Fruit fly (Drosophila melanogaster) whole organism, embryonic: ENCODE results near the gene Bcat.
A peak's percentile ranks its signal among the peaks of the same experiment; 100 is the strongest.

ENCODE experiments used
- Adf1 ChIP-seq: fragments of 200-800 bp; sonication (Bioruptor generic); IDR thresholded peaks from 2 replicates; pipeline ENCODE4 v1.3.6; 2022; ENCODE audit warnings: missing biosample characterization, missing genetic modification characterization
- B-H2 ChIP-seq: fragments of 200-800 bp; sonication (Bioruptor generic); optimal IDR thresholded peaks from 2 replicates; lab custom pipeline; 2018; ENCODE audit warnings: missing biosample characterization, mild to moderate bottlenecking, missing genetic modification characterization
- CG10267 ChIP-seq: fragments of 200-800 bp; sonication (Bioruptor generic); optimal IDR thresholded peaks from 2 replicates; lab custom pipeline; 2018; ENCODE audit warnings: missing biosample characterization, mild to moderate bottlenecking, missing genetic modification characterization, moderate library complexity
- CG10366 ChIP-seq: fragments of 200-800 bp; sonication (Bioruptor generic); IDR thresholded peaks from 2 replicates; pipeline ENCODE4 v1.3.6; 2022; ENCODE audit warnings: missing biosample characterization, missing genetic modification characterization
- CG10462 ChIP-seq: fragments of 200-800 bp; sonication (Bioruptor generic); optimal IDR thresholded peaks from 2 replicates; lab custom pipeline; 2016; ENCODE audit warnings: missing biosample characterization, missing genetic modification characterization
- CG10654 ChIP-seq: fragments of 200-800 bp; sonication (Bioruptor generic); optimal IDR thresholded peaks from 2 replicates; lab custom pipeline; 2016; ENCODE audit warnings: missing biosample characterization, missing genetic modification characterization
- CG11695 ChIP-seq: fragments of 200-800 bp; sonication (Bioruptor generic); IDR thresholded peaks from 3 replicates; pipeline ENCODE4 v1.3.6; 2022; ENCODE audit warnings: missing biosample characterization, missing genetic modification characterization
- CG12942 ChIP-seq: fragments of 200-800 bp; sonication (Bioruptor generic); optimal IDR thresholded peaks from 3 replicates; lab custom pipeline; 2016; ENCODE audit warnings: missing biosample characterization, missing genetic modification characterization
- CG13775 ChIP-seq: fragments of 200-800 bp; sonication (Bioruptor generic); optimal IDR thresholded peaks from 3 replicates; lab custom pipeline; 2017; ENCODE audit warnings: missing biosample characterization, mild to moderate bottlenecking, missing genetic modification characterization
- CG14860 ChIP-seq: fragments of 200-800 bp; sonication (Bioruptor generic); IDR thresholded peaks from 3 replicates; pipeline ENCODE4 v1.3.6; 2022; ENCODE audit warnings: missing biosample characterization, missing genetic modification characterization; ENCODE audit not compliant: partially characterized antibody
- CG15011 ChIP-seq: fragments of 200-800 bp; sonication (Bioruptor generic); optimal IDR thresholded peaks from 3 replicates; lab custom pipeline; 2018; ENCODE audit warnings: missing biosample characterization, mild to moderate bottlenecking, missing genetic modification characterization
- CG16815 ChIP-seq: fragments of 200-800 bp; sonication (Bioruptor generic); optimal IDR thresholded peaks from 3 replicates; lab custom pipeline; 2017; ENCODE audit warnings: missing biosample characterization, mild to moderate bottlenecking, missing genetic modification characterization
- CG18011 ChIP-seq: fragments of 200-800 bp; sonication (Bioruptor generic); optimal IDR thresholded peaks from 2 replicates; lab custom pipeline; 2017; ENCODE audit warnings: missing biosample characterization, missing genetic modification characterization, mild to moderate bottlenecking, moderate library complexity, missing genotype
- CG2199 ChIP-seq: fragments of 200-800 bp; sonication (Bioruptor generic); IDR thresholded peaks from 3 replicates; pipeline ENCODE4 v1.3.6; 2022; ENCODE audit warnings: missing biosample characterization, missing genetic modification characterization
- CG31224 ChIP-seq: fragments of 200-800 bp; sonication (Bioruptor generic); IDR thresholded peaks from 2 replicates; pipeline ENCODE4 v1.3.6; 2022; ENCODE audit warnings: missing biosample characterization, missing genetic modification characterization
- CG31441 ChIP-seq: fragments of 200-800 bp; sonication (Bioruptor generic); IDR thresholded peaks from 2 replicates; pipeline ENCODE4 v1.3.6; 2022; ENCODE audit warnings: missing biosample characterization, missing genetic modification characterization
- CG5180 ChIP-seq: fragments of 200-800 bp; sonication (Bioruptor generic); optimal IDR thresholded peaks from 3 replicates; lab custom pipeline; 2017; ENCODE audit warnings: missing biosample characterization, missing genetic modification characterization, mild to moderate bottlenecking, moderate library complexity, missing genetic modification reagents
- CG6791 ChIP-seq: fragments of 200-800 bp; sonication (Bioruptor generic); IDR thresholded peaks from 3 replicates; pipeline ENCODE4 v1.3.6; 2022; ENCODE audit warnings: missing biosample characterization, missing genetic modification characterization; ENCODE audit not compliant: partially characterized antibody
- CG7928 ChIP-seq: fragments of 200-800 bp; sonication (Bioruptor generic); optimal IDR thresholded peaks from 2 replicates; lab custom pipeline; 2017; ENCODE audit warnings: missing biosample characterization, mild to moderate bottlenecking, missing genetic modification characterization
- CHES-1-like ChIP-seq: fragments of 200-800 bp; sonication (Bioruptor generic); optimal IDR thresholded peaks from 2 replicates; lab custom pipeline; 2016; ENCODE audit warnings: missing biosample characterization, missing genetic modification characterization
- Dek ChIP-seq: fragments of 200-800 bp; sonication (Bioruptor generic); optimal IDR thresholded peaks from 3 replicates; lab custom pipeline; 2019; ENCODE audit warnings: missing biosample characterization, mild to moderate bottlenecking, missing genetic modification characterization, moderate library complexity
- Elba2 ChIP-seq: fragments of 200-800 bp; sonication (Bioruptor generic); optimal IDR thresholded peaks from 3 replicates; lab custom pipeline; 2016; ENCODE audit warnings: missing biosample characterization, missing genetic modification characterization
- Hand ChIP-seq: fragments of 200-800 bp; sonication (Bioruptor generic); optimal IDR thresholded peaks from 2 replicates; lab custom pipeline; 2017; ENCODE audit warnings: mild to moderate bottlenecking, missing biosample characterization, missing genetic modification reagents, missing genetic modification characterization
- Hsf ChIP-seq: fragments of 200-800 bp; sonication (Bioruptor generic); optimal IDR thresholded peaks from 3 replicates; lab custom pipeline; 2016; ENCODE audit warnings: missing biosample characterization, missing genetic modification characterization
- MBD-R2 ChIP-seq: fragments of 200-800 bp; sonication (Bioruptor generic); IDR thresholded peaks from 2 replicates; pipeline ENCODE4 v1.3.6; 2022; ENCODE audit warnings: missing biosample characterization, missing genetic modification characterization
- Mrtf ChIP-seq: fragments of 200-800 bp; sonication (Bioruptor generic); IDR thresholded peaks from 3 replicates; pipeline ENCODE4 v1.3.6; 2022; ENCODE audit warnings: missing biosample characterization, missing genetic modification characterization
- Myb ChIP-seq: fragments of 200-800 bp; sonication (Bioruptor generic); optimal IDR thresholded peaks from 2 replicates; lab custom pipeline; 2016; ENCODE audit warnings: missing biosample characterization, missing genetic modification characterization
- NK7.1 ChIP-seq: fragments of 200-800 bp; sonication (Bioruptor generic); optimal IDR thresholded peaks from 3 replicates; lab custom pipeline; 2016; ENCODE audit warnings: missing biosample characterization, missing genetic modification characterization
- Nf-YC ChIP-seq: fragments of 200-800 bp; optimal IDR thresholded peaks from 3 replicates; lab custom pipeline; 2019; ENCODE audit warnings: missing biosample characterization, mild to moderate bottlenecking, missing genetic modification characterization, moderate library complexity
- Ptx1 ChIP-seq: fragments of 200-800 bp; sonication (Bioruptor generic); IDR thresholded peaks from 2 replicates; pipeline ENCODE4 v1.3.6; 2022; ENCODE audit warnings: missing biosample characterization, missing genetic modification characterization
- Spps ChIP-seq: fragments of 200-800 bp; sonication (Bioruptor generic); optimal IDR thresholded peaks from 2 replicates; lab custom pipeline; 2018; ENCODE audit warnings: missing biosample characterization, mild to moderate bottlenecking, missing genetic modification characterization
- Sry-δ ChIP-seq: fragments of 200-800 bp; sonication (Bioruptor generic); optimal IDR thresholded peaks from 2 replicates; lab custom pipeline; 2016; ENCODE audit warnings: missing biosample characterization, missing genetic modification characterization
- Xbp1 ChIP-seq: fragments of 200-800 bp; sonication (Bioruptor generic); optimal IDR thresholded peaks from 3 replicates; lab custom pipeline; 2016; ENCODE audit warnings: missing biosample characterization, mild to moderate bottlenecking, missing genetic modification characterization
- ara ChIP-seq: fragments of 200-800 bp; sonication (Bioruptor generic); IDR thresholded peaks from 2 replicates; pipeline ENCODE4 v1.3.6; 2022; ENCODE audit warnings: missing biosample characterization, missing genetic modification characterization
- ash1 ChIP-seq: fragments of 200-800 bp; sonication (Bioruptor generic); optimal IDR thresholded peaks from 2 replicates; lab custom pipeline; 2018; ENCODE audit warnings: missing biosample characterization, mild to moderate bottlenecking, missing genetic modification characterization
- cas ChIP-seq: fragments of 200-800 bp; sonication (Bioruptor generic); IDR thresholded peaks from 2 replicates; pipeline ENCODE4 v1.3.6; 2022; ENCODE audit warnings: missing biosample characterization, missing genetic modification characterization
- cwo ChIP-seq: fragments of 200-800 bp; sonication (Bioruptor generic); optimal IDR thresholded peaks from 3 replicates; lab custom pipeline; 2017; ENCODE audit warnings: missing biosample characterization, missing genetic modification characterization, mild to moderate bottlenecking, moderate library complexity, missing genetic modification reagents
- dm ChIP-seq: fragments of 200-800 bp; sonication (Bioruptor generic); optimal IDR thresholded peaks from 3 replicates; lab custom pipeline; 2016; ENCODE audit warnings: missing biosample characterization, missing genetic modification characterization
- esg ChIP-seq: fragments of 200-800 bp; sonication (Bioruptor generic); conservative IDR thresholded peaks from 2 replicates; pipeline ENCODE4 v1.3.6; 2022; ENCODE audit warnings: missing biosample characterization, missing genetic modification characterization
- fu2 ChIP-seq: fragments of 200-800 bp; sonication (Bioruptor generic); optimal IDR thresholded peaks from 2 replicates; lab custom pipeline; 2016; ENCODE audit warnings: missing biosample characterization, missing genetic modification characterization
- gsb ChIP-seq: fragments of 200-800 bp; sonication (Bioruptor generic); IDR thresholded peaks from 2 replicates; pipeline ENCODE4 v1.3.6; 2022; ENCODE audit warnings: missing biosample characterization, missing genetic modification characterization
- ken ChIP-seq: fragments of 200-800 bp; sonication (Bioruptor generic); IDR thresholded peaks from 3 replicates; pipeline ENCODE4 v1.3.6; 2022; ENCODE audit warnings: missing biosample characterization, missing genetic modification characterization
- lilli ChIP-seq: fragments of 200-800 bp; sonication (Bioruptor generic); optimal IDR thresholded peaks from 3 replicates; lab custom pipeline; 2016; ENCODE audit warnings: missing biosample characterization, missing genetic modification characterization
- nerfin-2 ChIP-seq: fragments of 200-800 bp; sonication (Bioruptor generic); IDR thresholded peaks from 2 replicates; pipeline ENCODE4 v1.3.6; 2022; ENCODE audit warnings: missing biosample characterization, missing genetic modification characterization; ENCODE audit not compliant: partially characterized antibody
- pnt ChIP-seq: fragments of 200-800 bp; sonication (Bioruptor generic); optimal IDR thresholded peaks from 3 replicates; lab custom pipeline; 2016; ENCODE audit warnings: missing biosample characterization, missing genetic modification characterization
- slp2 ChIP-seq: fragments of 200-800 bp; sonication (Bioruptor generic); optimal IDR thresholded peaks from 2 replicates; lab custom pipeline; 2016; ENCODE audit warnings: missing biosample characterization, missing genetic modification characterization
- vfl ChIP-seq: fragments of 200-800 bp; sonication (Bioruptor generic); optimal IDR thresholded peaks from 2 replicates; lab custom pipeline; 2016; ENCODE audit warnings: missing biosample characterization, missing genetic modification characterization
- wek ChIP-seq: fragments of 200-800 bp; sonication (Bioruptor generic); optimal IDR thresholded peaks from 3 replicates; lab custom pipeline; 2018; ENCODE audit warnings: missing biosample characterization, mild to moderate bottlenecking, missing genetic modification characterization, moderate library complexity
- wor ChIP-seq: fragments of 200-800 bp; sonication (Bioruptor generic); IDR thresholded peaks from 2 replicates; pipeline ENCODE4 v1.3.6; 2022; ENCODE audit warnings: missing biosample characterization, missing genetic modification characterization

Bcat gene

dm6 chrX:13373239-13374153 lies 23.2 kb upstream of the Bcat start (continued):
- peak; percentile 56; the same call in 1 of the 3 replicates for TF ChIP-seq Mrtf (GFP tag; lab: Robert Waterston, UW)
- TF ChIP-seq MBD-R2 (GFP tag; lab: Robert Waterston, UW): peak; percentile 70; the same call in 1 of the 2 replicates
- peak; percentile 68 for TF ChIP-seq Hsf (GFP tag; lab: Kevin White, UChicago)
- peak; percentile 73 for TF ChIP-seq Nf-YC (tag; lab: Kevin White, UChicago)
- no peak for TF ChIP-seq CG14860 (GFP tag; lab: Robert Waterston, UW)
- TF ChIP-seq lilli (GFP tag; lab: Kevin White, UChicago): peak; percentile 32
- no peak for TF ChIP-seq dm (GFP tag; lab: Kevin White, UChicago)
- TF ChIP-seq Myb (GFP tag; lab: Kevin White, UChicago): no peak
- peak; percentile 62 for TF ChIP-seq Spps (tag; lab: Kevin White, UChicago)
- no peak for TF ChIP-seq NK7.1
- TF ChIP-seq wor (GFP tag; lab: Robert Waterston, UW): peak; percentile 68
- no peak for TF ChIP-seq nerfin-2 (GFP tag; lab: Robert Waterston, UW)
- peak; percentile 81 for TF ChIP-seq esg (GFP tag; lab: Robert Waterston, UW)
- peak; percentile 36 for TF ChIP-seq wek
- TF ChIP-seq slp2 (GFP tag; lab: Kevin White, UChicago): peak; percentile 33
- TF ChIP-seq CG15011 (GFP tag; lab: Kevin White, UChicago): peak; percentile 74
- peak; percentile 84 for TF ChIP-seq CG10267 (tag; lab: Kevin White, UChicago)
- peak; percentile 42 for TF ChIP-seq B-H2 (GFP tag; lab: Kevin White, UChicago)
- peak; percentile 81 for TF ChIP-seq Dek (tag; lab: Kevin White, UChicago)
- TF ChIP-seq Adf1 (GFP tag; lab: Robert Waterston, UW): peak; percentile 92
- TF ChIP-seq CG7928 (GFP tag; lab: Kevin White, UChicago): no peak
- peak; percentile 33 for TF ChIP-seq CG18011 (GFP tag; lab: Kevin White, UChicago)
- TF ChIP-seq CG16815 (GFP tag; lab: Kevin White, UChicago): peak; percentile 64
- no peak for TF ChIP-seq fu2 (GFP tag; lab: Kevin White, UChicago)
- peak; percentile 1 for TF ChIP-seq vfl
- TF ChIP-seq CG6791 (GFP tag; lab: Robert Waterston, UW): no peak
- peak; percentile 63 for TF ChIP-seq cwo (GFP tag; lab: Kevin White, UChicago)
- TF ChIP-seq ash1 (GFP tag; lab: Kevin White, UChicago): no peak
- TF ChIP-seq Ptx1 (GFP tag; lab: Robert Waterston, UW): peak; percentile 86
- no peak for TF ChIP-seq pnt (GFP tag; lab: Kevin White, UChicago)
- TF ChIP-seq Elba2 (GFP tag; lab: Kevin White, UChicago): no peak
- TF ChIP-seq ken (GFP tag; lab: Robert Waterston, UW): peak; percentile 74; the same call in 1 of the 3 replicates
- TF ChIP-seq CHES-1-like (GFP tag; lab: Kevin White, UChicago): peak; percentile 17
- TF ChIP-seq CG2199: 0 out of 3 replicates have a peak, but pooled peaks have one; percentile 65
- peak; percentile 67 for TF ChIP-seq Hand (GFP tag; lab: Kevin White, UChicago)
- TF ChIP-seq Sry-δ (GFP tag; lab: Kevin White, UChicago): no peak
- TF ChIP-seq CG5180 (GFP tag; lab: Kevin White, UChicago): peak; percentile 64
- peak; percentile 68 for TF ChIP-seq CG12942 (GFP tag; lab: Kevin White, UChicago)
- peak; percentile 80 for TF ChIP-seq CG31441 (GFP tag; lab: Robert Waterston, UW)
- peak; percentile 81 for TF ChIP-seq CG13775
- TF ChIP-seq ara (GFP tag; lab: Robert Waterston, UW): peak; percentile 71; the same call in 1 of the 2 replicates
- TF ChIP-seq CG10654: peak; percentile 80
- peak; percentile 72 for TF ChIP-seq gsb (GFP tag; lab: Robert Waterston, UW)
- TF ChIP-seq cas (GFP tag; lab: Robert Waterston, UW): 0 out of 2 replicates have a peak, but pooled peaks have one; percentile 51
- TF ChIP-seq CG10462 (GFP tag; lab: Kevin White, UChicago): peak; percentile 57
- peak; percentile 86 for TF ChIP-seq CG11695
- TF ChIP-seq CG31224 (GFP tag; lab: Robert Waterston, UW): peak; percentile 69
- TF ChIP-seq CG10366 (GFP tag; lab: Robert Waterston, UW): peak; percentile 78
- TF ChIP-seq Xbp1: peak; percentile 86
